Worm (Caenorhabditis elegans): ENCODE measurements around the gene col-2.

DNA sequence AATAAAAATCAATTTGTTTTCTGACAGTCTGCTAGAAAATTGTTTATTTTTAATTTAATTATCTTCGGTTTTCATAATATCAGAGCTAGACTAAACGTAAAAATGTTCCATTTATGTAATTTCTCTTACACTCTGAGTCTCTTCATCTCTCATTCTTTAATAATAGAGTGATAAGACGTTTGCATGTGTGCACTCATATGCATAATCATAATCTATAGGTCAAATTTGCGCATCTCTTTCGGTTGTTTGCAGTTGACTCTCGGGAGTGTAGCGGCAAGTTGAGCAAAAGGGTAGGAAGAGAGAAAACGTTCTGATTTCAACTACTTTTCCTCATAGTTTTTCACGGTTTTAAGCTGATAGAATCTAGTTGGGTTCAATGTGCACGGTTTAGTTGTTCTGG, 18.8 kb downstream of the col-2 start:
- TF ChIP-seq ceh-82 (tag; optimal IDR thresholded peaks at IDR 0.05) (no peak), R02D3.7 (tag; optimal IDR thresholded peaks at IDR 0.05) (no peak), skn-1 (tag; optimal IDR thresholded peaks at IDR 0.05) (no peak), nhr-77 (tag; optimal IDR thresholded peaks at IDR 0.05) (no peak), mdl-1 (tag; optimal IDR thresholded peaks at IDR 0.05) (no peak), ama-1 (optimal IDR thresholded peaks at IDR 0.05) (no peak), fos-1 (tag; optimal IDR thresholded peaks at IDR 0.05) (peak; percentile 61), elt-3 (tag; optimal IDR thresholded peaks at IDR 0.05) (no peak), lin-13 (GFP tag; optimal IDR thresholded peaks at IDR 0.05) (no peak)

Data from whole organism, L2 larva.